Fruit fly (Drosophila melanogaster): ENCODE measurements around the gene Cyp4d8.

Cyp4d8 gene

dm6 chr3L:7510414-7511384 is 14.7 kb upstream of the Cyp4d8 start, which contains the start of gene CG7546 (continued):
- TF ChIP-seq Antp (GFP tag; optimal IDR thresholded peaks at IDR 0.05), result no peak
- no peak for TF ChIP-seq CG2199 (GFP tag; IDR thresholded peaks at IDR 0.05)
- TF ChIP-seq ind (GFP tag; optimal IDR thresholded peaks at IDR 0.05), result peak; percentile 56
- peak; percentile 51 for TF ChIP-seq CG9817 (tag; optimal IDR thresholded peaks at IDR 0.05)
- no peak for TF ChIP-seq bigmax (GFP tag; optimal IDR thresholded peaks at IDR 0.05)
- no peak for TF ChIP-seq CG31365 (tag; optimal IDR thresholded peaks at IDR 0.05)
- no peak for TF ChIP-seq scrt (GFP tag; optimal IDR thresholded peaks at IDR 0.05)
- TF ChIP-seq D19A (tag; optimal IDR thresholded peaks at IDR 0.05), result no peak
- TF ChIP-seq CG11560 (tag; IDR thresholded peaks at IDR 0.05), result no peak
- no peak for TF ChIP-seq C15 (GFP tag; IDR thresholded peaks at IDR 0.05)
- TF ChIP-seq CG11696 (GFP tag; IDR thresholded peaks at IDR 0.05), result no peak
- no peak for TF ChIP-seq CG10565 (GFP tag; optimal IDR thresholded peaks at IDR 0.05)
- no peak for TF ChIP-seq Doc2 (GFP tag; IDR thresholded peaks at IDR 0.05)
- no peak for TF ChIP-seq ash1 (GFP tag; optimal IDR thresholded peaks at IDR 0.05)
- no peak for TF ChIP-seq CG2678 (tag; optimal IDR thresholded peaks at IDR 0.05)
- TF ChIP-seq CG32772 (GFP tag; IDR thresholded peaks at IDR 0.05), result no peak
- no peak for TF ChIP-seq Drgx (GFP tag; IDR thresholded peaks at IDR 0.05)
- TF ChIP-seq CG7786 (GFP tag; optimal IDR thresholded peaks at IDR 0.05), result no peak
- no peak for TF ChIP-seq CG9437 (GFP tag; optimal IDR thresholded peaks at IDR 0.05)
- TF ChIP-seq Vsx1 (GFP tag; optimal IDR thresholded peaks at IDR 0.05), result no peak
- peak; percentile 28 for TF ChIP-seq Abd-B (GFP tag; optimal IDR thresholded peaks at IDR 0.05)
- TF ChIP-seq br (optimal IDR thresholded peaks at IDR 0.05), result no peak
- no peak for TF ChIP-seq NK7.1 (GFP tag; optimal IDR thresholded peaks at IDR 0.05)
- TF ChIP-seq CG4707 (GFP tag; optimal IDR thresholded peaks at IDR 0.05), result no peak
- TF ChIP-seq sob (GFP tag; IDR thresholded peaks at IDR 0.05), result 0 out of 2 replicates have a peak, but pooled peaks have one; percentile 11
- TF ChIP-seq CG3407 (GFP tag; optimal IDR thresholded peaks at IDR 0.05), result no peak
- TF ChIP-seq CG6765 (GFP tag; optimal IDR thresholded peaks at IDR 0.05), result no peak
- TF ChIP-seq luna (GFP tag; optimal IDR thresholded peaks at IDR 0.05), result no peak
- peak; percentile 61 for TF ChIP-seq CG13775 (GFP tag; optimal IDR thresholded peaks at IDR 0.05)
- no peak for TF ChIP-seq CG33213 (GFP tag; optimal IDR thresholded peaks at IDR 0.05)
- TF ChIP-seq Gsc (GFP tag; IDR thresholded peaks at IDR 0.05), result no peak
- no peak for TF ChIP-seq CG3163 (GFP tag; optimal IDR thresholded peaks at IDR 0.05)
- TF ChIP-seq en (GFP tag; optimal IDR thresholded peaks at IDR 0.05), result no peak
- no peak for TF ChIP-seq CG11723 (GFP tag; optimal IDR thresholded peaks at IDR 0.05)
- TF ChIP-seq unpg (GFP tag; optimal IDR thresholded peaks at IDR 0.05), result no peak
- TF ChIP-seq CG10274 (GFP tag; optimal IDR thresholded peaks at IDR 0.05), result no peak
- no peak for TF ChIP-seq gcm2 (GFP tag; optimal IDR thresholded peaks at IDR 0.05)
- TF ChIP-seq CG6813 (GFP tag; optimal IDR thresholded peaks at IDR 0.05), result no peak
- no peak for TF ChIP-seq CG7963 (GFP tag; IDR thresholded peaks at IDR 0.05; ENCODE audit: partially characterized antibody)
- no peak for TF ChIP-seq CG5953 (GFP tag; IDR thresholded peaks at IDR 0.05)
- peak; percentile 12 for TF ChIP-seq CG15601 (tag; optimal IDR thresholded peaks at IDR 0.05)
- TF ChIP-seq CG8290 (GFP tag; optimal IDR thresholded peaks at IDR 0.05), result peak; percentile 42
- TF ChIP-seq CG8290 (tag; optimal IDR thresholded peaks at IDR 0.05), result no peak
- peak; percentile 29; the same call in 1 of the 3 replicates for TF ChIP-seq Aef1 (GFP tag; IDR thresholded peaks at IDR 0.05)
- no peak for TF ChIP-seq crp (GFP tag; optimal IDR thresholded peaks at IDR 0.05)
- peak; percentile 76 for TF ChIP-seq gfzf (GFP tag; optimal IDR thresholded peaks at IDR 0.05)
- TF ChIP-seq CrebB (tag; optimal IDR thresholded peaks at IDR 0.05), result no peak
- peak; percentile 39 for TF ChIP-seq Hmr (GFP tag; optimal IDR thresholded peaks at IDR 0.05)
- no peak for TF ChIP-seq cato (GFP tag; optimal IDR thresholded peaks at IDR 0.05; ENCODE audit: borderline replicate concordance)
- peak; percentile 56 for TF ChIP-seq Hr3 (GFP tag; optimal IDR thresholded peaks at IDR 0.05)
